Worm (Caenorhabditis elegans) whole organism, L4 larva: Measurements from ENCODE around the gene T25D1.1.

Experiments used
- D1046.2 ChIP-seq: fragments of 200-800 bp; sonication (Bioruptor generic); IDR thresholded peaks from 2 replicates; pipeline ENCODE4 v1.3.6; 2022; ENCODE audit warnings: missing genetic modification characterization, missing compliant biosample characterization
- F44E2.7 ChIP-seq: fragments of 200-800 bp; sonication (Bioruptor generic); IDR thresholded peaks from 2 replicates; pipeline ENCODE4 v2.1.2; 2022; ENCODE audit warnings: missing genetic modification characterization, missing compliant biosample characterization
- T26A8.4 ChIP-seq: fragments of 200-800 bp; sonication (Bioruptor generic); IDR thresholded peaks from 2 replicates; pipeline ENCODE4 v1.3.6; 2022; ENCODE audit warnings: missing genetic modification characterization, missing compliant biosample characterization
- Y48G9A.11 ChIP-seq: fragments of 200-800 bp; sonication (Bioruptor generic); IDR thresholded peaks from 2 replicates; pipeline ENCODE4 v1.3.6; 2022; ENCODE audit warnings: missing genetic modification reagents, missing genetic modification characterization, missing compliant biosample characterization
- Y75B8A.6 ChIP-seq: fragments of 200-800 bp; sonication (Bioruptor generic); IDR thresholded peaks from 2 replicates; pipeline ENCODE4 v1.3.6; 2022; ENCODE audit warnings: missing genetic modification reagents, missing genetic modification characterization, missing compliant biosample characterization
- ZK546.5 ChIP-seq, 2 experiments: sonication (generic microtip); optimal IDR thresholded peaks; 2 replicates each; lab custom pipeline; 2017; ENCODE audit warnings: missing biosample characterization in 2 of 2, missing genetic modification characterization in 2 of 2
- aha-1 ChIP-seq: fragments of 150-350 bp; peaks from one replicate; lab custom pipeline; 2014; ENCODE audit warnings: missing biosample characterization, missing genetic modification characterization
- arid-1 ChIP-seq: fragments of 200-800 bp; sonication (Bioruptor generic); conservative IDR thresholded peaks from 2 replicates; pipeline ENCODE4 v1.3.6; 2022; ENCODE audit warnings: missing genetic modification reagents, missing genetic modification characterization, missing compliant biosample characterization
- attf-4 ChIP-seq: sonication (generic microtip); optimal IDR thresholded peaks from 3 replicates; lab custom pipeline; 2017; ENCODE audit warnings: missing biosample characterization, missing genetic modification characterization
- ceh-44 ChIP-seq: fragments of 200-800 bp; sonication (Bioruptor generic); IDR thresholded peaks from 2 replicates; pipeline ENCODE4 v1.3.6; 2022; ENCODE audit warnings: missing genetic modification reagents, missing genetic modification characterization, missing compliant biosample characterization
- ctbp-1 ChIP-seq: fragments of 200-800 bp; sonication (Bioruptor generic); IDR thresholded peaks from 2 replicates; pipeline ENCODE4 v1.3.6; 2022; ENCODE audit warnings: missing genetic modification reagents, missing genetic modification characterization, missing compliant biosample characterization
- daf-16 ChIP-seq, 3 experiments: sonication (generic microtip); optimal IDR thresholded peaks; 2 replicates each; lab custom pipeline; 2016 to 2017; ENCODE audit warnings: missing genetic modification characterization in 3 of 3, missing genetic modification reagents in 3 of 3, mild to moderate bottlenecking in 2 of 3, missing compliant biosample characterization in 2 of 3, missing biosample characterization in 1 of 3, moderate library complexity in 1 of 3
- daf-19 ChIP-seq: fragments of 200-800 bp; sonication (Bioruptor generic); conservative IDR thresholded peaks from 2 replicates; pipeline ENCODE4 v1.3.6; 2022; ENCODE audit warnings: missing genetic modification characterization, missing compliant biosample characterization
- dmd-6 ChIP-seq: fragments of 200-800 bp; sonication (Bioruptor generic); IDR thresholded peaks from 2 replicates; pipeline ENCODE4 v1.3.6; 2022; ENCODE audit warnings: missing genetic modification reagents, missing genetic modification characterization, missing compliant biosample characterization
- dmd-8 ChIP-seq: fragments of 200-800 bp; sonication (Bioruptor generic); IDR thresholded peaks from 2 replicates; pipeline ENCODE4 v1.3.6; 2022; ENCODE audit warnings: missing genetic modification characterization, missing compliant biosample characterization
- duxl-1 ChIP-seq: sonication (generic microtip); optimal IDR thresholded peaks from 2 replicates; lab custom pipeline; 2016; ENCODE audit warnings: mild to moderate bottlenecking, missing genetic modification characterization, moderate library complexity, missing compliant biosample characterization; ENCODE audit not compliant: poor library complexity
- egl-43 ChIP-seq: fragments of 200-800 bp; sonication (Bioruptor generic); IDR thresholded peaks from 2 replicates; pipeline ENCODE4 v1.3.6; 2022; ENCODE audit warnings: missing genetic modification reagents, missing genetic modification characterization, missing compliant biosample characterization
- gei-8 ChIP-seq: fragments of 200-800 bp; sonication (Bioruptor generic); optimal IDR thresholded peaks from 2 replicates; lab custom pipeline; 2018; ENCODE audit warnings: mild to moderate bottlenecking, missing genetic modification characterization, missing compliant biosample characterization
- hlh-11 ChIP-seq: fragments of 200-800 bp; sonication (Bioruptor generic); optimal IDR thresholded peaks from 2 replicates; lab custom pipeline; 2018; ENCODE audit warnings: mild to moderate bottlenecking, missing genetic modification characterization, missing compliant biosample characterization
- hlh-30 ChIP-seq: sonication (generic microtip); optimal IDR thresholded peaks from 2 replicates; lab custom pipeline; 2017; ENCODE audit warnings: antibody characterized with exemption, mild to moderate bottlenecking, missing genetic modification characterization, missing compliant biosample characterization; ENCODE audit not compliant: insufficient read depth
- hmg-1.1 ChIP-seq: fragments of 200-800 bp; sonication (Bioruptor generic); IDR thresholded peaks from 2 replicates; pipeline ENCODE4 v1.3.6; 2022; ENCODE audit warnings: missing genetic modification reagents, missing genetic modification characterization, missing compliant biosample characterization
- lim-7 ChIP-seq: fragments of 200-800 bp; sonication (Bioruptor generic); IDR thresholded peaks from 2 replicates; pipeline ENCODE4 v1.3.6; 2022; ENCODE audit warnings: missing genetic modification characterization, missing compliant biosample characterization
- lin-1 ChIP-seq: fragments of 200-800 bp; sonication (Bioruptor generic); IDR thresholded peaks from 2 replicates; pipeline ENCODE4 v1.3.6; 2022; ENCODE audit warnings: missing genetic modification reagents, missing genetic modification characterization, missing compliant biosample characterization
- lin-29 ChIP-seq: fragments of 200-800 bp; sonication (Bioruptor generic); IDR thresholded peaks from 2 replicates; pipeline ENCODE4 v1.3.6; 2022; ENCODE audit warnings: missing genetic modification reagents, missing genetic modification characterization, missing compliant biosample characterization
- lin-38 ChIP-seq: fragments of 200-800 bp; sonication (Bioruptor generic); IDR thresholded peaks from 2 replicates; pipeline ENCODE4 v1.3.6; 2022; ENCODE audit warnings: missing genetic modification reagents, missing genetic modification characterization, missing compliant biosample characterization
- lir-3 ChIP-seq: sonication (generic microtip); optimal IDR thresholded peaks from 2 replicates; lab custom pipeline; 2016; ENCODE audit warnings: mild to moderate bottlenecking, missing genetic modification characterization, missing compliant biosample characterization
- lsy-2 ChIP-seq, 2 experiments: fragments of 150-350 bp in 1 of 2; sonication (generic microtip) in 1 of 2; optimal IDR thresholded peaks; 2 replicates each; lab custom pipeline; 2014 to 2017; ENCODE audit warnings: missing biosample characterization in 2 of 2, missing genetic modification characterization in 2 of 2
- madf-5 ChIP-seq, 2 experiments: fragments of 200-800 bp; sonication (Bioruptor generic); IDR thresholded peaks; 2 replicates each; pipeline ENCODE4 v1.3.6; 2022; ENCODE audit warnings: missing compliant biosample characterization in 2 of 2, missing genetic modification characterization in 2 of 2
- madf-9 ChIP-seq: fragments of 200-800 bp; sonication (Bioruptor generic); conservative IDR thresholded peaks from 2 replicates; pipeline ENCODE4 v1.3.6; 2022; ENCODE audit warnings: missing genetic modification reagents, missing genetic modification characterization, missing compliant biosample characterization
- mes-2 ChIP-seq: sonication (generic microtip); optimal IDR thresholded peaks from 2 replicates; lab custom pipeline; 2016; ENCODE audit warnings: missing genotype, mild to moderate bottlenecking, missing genetic modification characterization, missing compliant biosample characterization; ENCODE audit not compliant: poor library complexity, severe bottlenecking
- mxl-2 ChIP-seq: fragments of 200-800 bp; sonication (Bioruptor generic); conservative IDR thresholded peaks from 2 replicates; pipeline ENCODE4 v1.3.6; 2022; ENCODE audit warnings: missing genetic modification reagents, missing genetic modification characterization, missing compliant biosample characterization
- mxl-3 ChIP-seq: fragments of 200-800 bp; sonication (Bioruptor generic); optimal IDR thresholded peaks from 2 replicates; lab custom pipeline; 2018; ENCODE audit warnings: mild to moderate bottlenecking, missing genetic modification characterization, missing compliant biosample characterization
- nhr-102 ChIP-seq: sonication (generic microtip); optimal IDR thresholded peaks from 2 replicates; lab custom pipeline; 2016; ENCODE audit warnings: mild to moderate bottlenecking, missing genetic modification characterization, moderate library complexity, missing compliant biosample characterization
- nhr-237 ChIP-seq: sonication (generic microtip); optimal IDR thresholded peaks from 2 replicates; lab custom pipeline; 2017; ENCODE audit warnings: missing biosample characterization, missing genetic modification characterization
- nhr-48 ChIP-seq: sonication (generic microtip); optimal IDR thresholded peaks from 2 replicates; lab custom pipeline; 2016; ENCODE audit warnings: mild to moderate bottlenecking, missing genetic modification characterization, missing compliant biosample characterization
- nhr-6 ChIP-seq: fragments of 150-350 bp; optimal IDR thresholded peaks from 2 replicates; lab custom pipeline; 2014; ENCODE audit warnings: missing biosample characterization, missing genetic modification characterization
- nhr-76 ChIP-seq: fragments of 150-350 bp; optimal IDR thresholded peaks from 2 replicates; lab custom pipeline; 2014; ENCODE audit warnings: missing biosample characterization, missing genetic modification characterization
- nhr-77 ChIP-seq: fragments of 150-350 bp; optimal IDR thresholded peaks from 2 replicates; lab custom pipeline; 2014; ENCODE audit warnings: missing biosample characterization, missing genetic modification characterization
- pha-4 ChIP-seq, 2 experiments: fragments of 150-350 bp in 1 of 2; fragments of 200-800 bp in 1 of 2; sonication (Bioruptor generic) in 1 of 2; IDR thresholded peaks in 1 of 2; optimal IDR thresholded peaks in 1 of 2; 2 replicates each; pipeline versions ENCODE4 v1.3.6 to Lab custom; 2014 to 2022; ENCODE audit warnings: missing genetic modification characterization in 2 of 2, missing genetic modification reagents in 2 of 2, missing biosample characterization in 1 of 2, missing compliant biosample characterization in 1 of 2
- php-3 ChIP-seq: fragments of 200-800 bp; sonication (Bioruptor generic); IDR thresholded peaks from 2 replicates; pipeline ENCODE4 v1.3.6; 2022; ENCODE audit warnings: missing genetic modification reagents, missing genetic modification characterization, missing compliant biosample characterization
- sdz-12 ChIP-seq: fragments of 200-800 bp; sonication (Bioruptor generic); optimal IDR thresholded peaks from 2 replicates; lab custom pipeline; 2018; ENCODE audit warnings: mild to moderate bottlenecking, missing genetic modification characterization, missing compliant biosample characterization
- snpc-1.2 ChIP-seq: fragments of 200-800 bp; sonication (Bioruptor generic); IDR thresholded peaks from 2 replicates; pipeline ENCODE4 v1.3.6; 2022; ENCODE audit warnings: missing genetic modification reagents, missing genetic modification characterization, missing compliant biosample characterization
- tra-1 ChIP-seq: fragments of 200-800 bp; sonication (Bioruptor generic); IDR thresholded peaks from 2 replicates; pipeline ENCODE4 v1.3.6; 2022; ENCODE audit warnings: missing genetic modification reagents, missing genetic modification characterization, missing compliant biosample characterization
- unc-62 ChIP-seq, 3 experiments: fragments of 150-350 bp in 1 of 3; sonication (generic microtip); optimal IDR thresholded peaks in 2 of 3; peaks in 1 of 3; 1 replicate in 1 of 3; 2 replicates in 2 of 3; lab custom pipeline; 2014 to 2017; ENCODE audit warnings: missing biosample characterization in 3 of 3, missing genetic modification characterization in 3 of 3, missing genetic modification reagents in 3 of 3, missing genotype in 1 of 3
- vab-7 ChIP-seq: fragments of 200-800 bp; sonication (Bioruptor generic); IDR thresholded peaks from 2 replicates; pipeline ENCODE4 v1.3.6; 2022; ENCODE audit warnings: missing genetic modification reagents, missing genetic modification characterization, missing compliant biosample characterization

T25D1.1 gene

ce11 chrX:16550551-16550950, 30.9 kb downstream of the T25D1.1 start (continued):
- TF ChIP-seq D1046.2 (GFP tag; lab: Robert Waterston, UW) (no peak), attf-4 (tag; lab: Kevin White, UChicago) (no peak), nhr-76 (tag; lab: Kevin White, UChicago) (no peak), ZK546.5 (tag; optimal IDR thresholded peaks at IDR 0.05; lab: Kevin White, UChicago) (no peak), daf-16 (GFP tag; optimal IDR thresholded peaks at IDR 0.05; lab: Kevin White, UChicago) (no peak), daf-16 (tag; optimal IDR thresholded peaks at IDR 0.05; lab: Kevin White, UChicago) (peak; percentile 75), unc-62 (GFP tag; optimal IDR thresholded peaks at IDR 0.05 in 1 of 2; lab: Kevin White, UChicago) (no peak), unc-62 (tag; optimal IDR thresholded peaks at IDR 0.05; lab: Kevin White, UChicago) (no peak), gei-8 (GFP tag; lab: Kevin White, UChicago) (no peak)
- TF ChIP-seq, all 104 proteins: peak for 11

ce11 chrX:16551318-16551717, 31.7 kb downstream of the T25D1.1 start:
- TF ChIP-seq lin-1 (GFP tag; lab: Robert Waterston, UW) (peak; percentile 52; the same call in 1 of the 2 replicates), mxl-2 (0 out of 2 replicates have a peak, but pooled peaks have one; percentile 32), ceh-44 (GFP tag; lab: Robert Waterston, UW) (no peak), madf-9 (GFP tag; lab: Robert Waterston, UW) (0 out of 2 replicates have a peak, but pooled peaks have one; percentile 45), lin-29 (GFP tag; lab: Robert Waterston, UW) (no peak), dmd-6 (GFP tag; lab: Robert Waterston, UW) (peak; percentile 44), lir-3 (tag; lab: Kevin White, UChicago) (no peak), daf-19 (GFP tag; lab: Robert Waterston, UW) (peak; percentile 59; the same call in 1 of the 2 replicates), hlh-30 (tag; lab: Kevin White, UChicago) (peak; percentile 64), ctbp-1 (GFP tag; lab: Robert Waterston, UW) (0 out of 2 replicates have a peak, but pooled peaks have one; percentile 18), egl-43 (GFP tag; lab: Robert Waterston, UW) (peak; percentile 63; the same call in 1 of the 2 replicates), php-3 (GFP tag; lab: Robert Waterston, UW) (0 out of 2 replicates have a peak, but pooled peaks have one; percentile 36), madf-5 (GFP tag; IDR thresholded peaks at IDR 0.05; lab: Robert Waterston, UW) (0 out of 4 replicates have a peak, but pooled peaks of 1 of the 2 experiments have one; percentile 10), arid-1 (GFP tag; lab: Robert Waterston, UW) (peak; percentile 79), T26A8.4 (peak; percentile 75), tra-1 (GFP tag; lab: Robert Waterston, UW) (peak; percentile 56; the same call in 1 of the 2 replicates), lsy-2 (tag; optimal IDR thresholded peaks at IDR 0.05; lab: Kevin White, UChicago) (no peak), dmd-8 (GFP tag; lab: Robert Waterston, UW) (peak; percentile 79; the same call in 1 of the 2 replicates), nhr-77 (no peak), nhr-102 (tag; lab: Kevin White, UChicago) (peak; percentile 54), nhr-6 (peak; percentile 8), F44E2.7 (GFP tag; lab: Robert Waterston, UW) (peak; percentile 32; the same call in 1 of the 2 replicates), pha-4 (GFP tag; IDR thresholded peaks at IDR 0.05; lab: Robert Waterston, UW) (peak; percentile 71; the same call in 1 of the 2 replicates), pha-4 (tag; optimal IDR thresholded peaks at IDR 0.05; lab: Kevin White, UChicago) (no peak), vab-7 (GFP tag; lab: Robert Waterston, UW) (peak; percentile 65), sdz-12 (GFP tag; lab: Kevin White, UChicago) (peak; percentile 42), duxl-1 (peak; percentile 24), hmg-1.1 (GFP tag; lab: Robert Waterston, UW) (peak; percentile 58; the same call in 1 of the 2 replicates), nhr-48 (peak; percentile 21), nhr-237 (tag; lab: Kevin White, UChicago) (no peak), snpc-1.2 (GFP tag; lab: Robert Waterston, UW) (peak; percentile 77), Y75B8A.6 (GFP tag; lab: Robert Waterston, UW) (0 out of 2 replicates have a peak, but pooled peaks have one; percentile 41), aha-1 (no peak), hlh-11 (tag; lab: Kevin White, UChicago) (peak; percentile 10), mes-2 (tag; lab: Kevin White, UChicago) (peak; percentile 59), lim-7 (peak; percentile 80), lin-38 (GFP tag; lab: Robert Waterston, UW) (peak; percentile 55), mxl-3 (GFP tag; lab: Kevin White, UChicago) (peak; percentile 14), unc-62 (GFP tag; optimal IDR thresholded peaks at IDR 0.05 in 1 of 2; lab: Kevin White, UChicago) (no peak), unc-62 (tag; optimal IDR thresholded peaks at IDR 0.05; lab: Kevin White, UChicago) (no peak), Y48G9A.11 (GFP tag; lab: Robert Waterston, UW) (0 out of 2 replicates have a peak, but pooled peaks have one; percentile 15)
